Worm (Caenorhabditis elegans) whole organism, mixed stage, embryonic: ENCODE measurements around the gene grwd-1.
A peak's percentile ranks its signal among the peaks of the same experiment; 100 is the strongest.

Source experiments
- M03D4.4 ChIP-seq: sonication (generic microtip); optimal IDR thresholded peaks from 2 replicates; lab custom pipeline; 2017; ENCODE audit warnings: mild to moderate bottlenecking, missing genetic modification characterization, missing compliant biosample characterization
- bed-3 ChIP-seq: fragments of 200-800 bp; sonication (Bioruptor generic); optimal IDR thresholded peaks from 3 replicates; lab custom pipeline; 2018; ENCODE audit warnings: mild to moderate bottlenecking, missing genetic modification characterization, moderate library complexity, missing compliant biosample characterization
- blmp-1 ChIP-seq: fragments of 150-350 bp; optimal IDR thresholded peaks from 2 replicates; lab custom pipeline; 2014; ENCODE audit warnings: missing biosample characterization, missing genetic modification characterization
- ceh-43 ChIP-seq: fragments of 200-800 bp; sonication (Bioruptor generic); optimal IDR thresholded peaks from 2 replicates; lab custom pipeline; 2018; ENCODE audit warnings: mild to moderate bottlenecking, missing genetic modification characterization, moderate library complexity, missing compliant biosample characterization
- ceh-83 ChIP-seq: fragments of 200-800 bp; sonication (Bioruptor generic); optimal IDR thresholded peaks from 2 replicates; lab custom pipeline; 2018; ENCODE audit warnings: mild to moderate bottlenecking, missing genetic modification characterization, missing compliant biosample characterization
- ces-1 ChIP-seq: fragments of 150-350 bp; optimal IDR thresholded peaks from 2 replicates; lab custom pipeline; 2014; ENCODE audit warnings: missing biosample characterization, missing genetic modification reagents, missing genetic modification characterization
- drap-1 ChIP-seq: fragments of 200-800 bp; sonication (Bioruptor generic); optimal IDR thresholded peaks from 3 replicates; lab custom pipeline; 2018; ENCODE audit warnings: mild to moderate bottlenecking, missing genetic modification characterization, missing compliant biosample characterization
- elt-1 ChIP-seq: sonication (generic microtip); optimal IDR thresholded peaks from 2 replicates; lab custom pipeline; 2017; ENCODE audit warnings: missing genetic modification characterization, mild to moderate bottlenecking, missing compliant biosample characterization, antibody characterized with exemption, moderate library complexity, borderline replicate concordance; ENCODE audit not compliant: insufficient read depth
- elt-3 ChIP-seq: fragments of 150-350 bp; optimal IDR thresholded peaks from 2 replicates; lab custom pipeline; 2014; ENCODE audit warnings: missing biosample characterization, missing genetic modification characterization
- ham-2 ChIP-seq: fragments of 200-800 bp; sonication (Bioruptor generic); optimal IDR thresholded peaks from 2 replicates; lab custom pipeline; 2018; ENCODE audit warnings: mild to moderate bottlenecking, missing genetic modification characterization, missing compliant biosample characterization
- hlh-1 ChIP-seq: fragments of 150-350 bp; optimal IDR thresholded peaks from 2 replicates; lab custom pipeline; 2014; ENCODE audit warnings: missing biosample characterization, missing genetic modification reagents, missing genetic modification characterization
- lin-13 ChIP-seq: fragments of 150-350 bp; optimal IDR thresholded peaks from 2 replicates; lab custom pipeline; 2014; ENCODE audit warnings: missing biosample characterization, missing genetic modification characterization
- lin-32 ChIP-seq: fragments of 200-800 bp; sonication (Bioruptor generic); optimal IDR thresholded peaks from 2 replicates; lab custom pipeline; 2018; ENCODE audit warnings: mild to moderate bottlenecking, missing genetic modification characterization, missing compliant biosample characterization
- lsy-2 ChIP-seq: fragments of 150-350 bp; optimal IDR thresholded peaks from 2 replicates; lab custom pipeline; 2014; ENCODE audit warnings: missing biosample characterization, missing genetic modification characterization
- mab-5 ChIP-seq: fragments of 150-350 bp; optimal IDR thresholded peaks from 2 replicates; lab custom pipeline; 2014; ENCODE audit warnings: missing biosample characterization, missing genetic modification characterization
- mep-1 ChIP-seq: fragments of 150-350 bp; optimal IDR thresholded peaks from 2 replicates; lab custom pipeline; 2017; ENCODE audit warnings: missing biosample characterization, missing genetic modification reagents, missing genetic modification characterization, inconsistent platforms
- nhr-12 ChIP-seq: fragments of 150-350 bp; optimal IDR thresholded peaks from 2 replicates; lab custom pipeline; 2014; ENCODE audit warnings: missing biosample characterization, missing genetic modification characterization
- nhr-2 ChIP-seq: fragments of 150-350 bp; optimal IDR thresholded peaks from 2 replicates; lab custom pipeline; 2014; ENCODE audit warnings: missing biosample characterization, missing genetic modification characterization
- nhr-237 ChIP-seq: fragments of 150-350 bp; optimal IDR thresholded peaks from 2 replicates; lab custom pipeline; 2014; ENCODE audit warnings: missing biosample characterization, missing genetic modification characterization
- nhr-28 ChIP-seq: fragments of 150-350 bp; optimal IDR thresholded peaks from 2 replicates; lab custom pipeline; 2014; ENCODE audit warnings: missing biosample characterization, missing genetic modification characterization
- nhr-76 ChIP-seq: sonication (generic microtip); optimal IDR thresholded peaks from 2 replicates; lab custom pipeline; 2017; ENCODE audit warnings: missing biosample characterization, missing genetic modification characterization
- pha-4 ChIP-seq: fragments of 150-350 bp; optimal IDR thresholded peaks from 2 replicates; lab custom pipeline; 2018; ENCODE audit warnings: missing biosample characterization, missing genetic modification reagents, missing genetic modification characterization
- sem-2 ChIP-seq: fragments of 200-800 bp; sonication (Bioruptor generic); optimal IDR thresholded peaks from 2 replicates; lab custom pipeline; 2018; ENCODE audit warnings: mild to moderate bottlenecking, missing genetic modification characterization, missing compliant biosample characterization
- sptf-1 ChIP-seq: sonication (generic microtip); optimal IDR thresholded peaks from 2 replicates; lab custom pipeline; 2017; ENCODE audit warnings: mild to moderate bottlenecking, missing genetic modification characterization, moderate library complexity, missing compliant biosample characterization
- tbx-8 ChIP-seq: fragments of 200-800 bp; sonication (Bioruptor generic); optimal IDR thresholded peaks from 2 replicates; lab custom pipeline; 2018; ENCODE audit warnings: mild to moderate bottlenecking, missing genetic modification characterization, moderate library complexity, missing compliant biosample characterization
- unc-120 ChIP-seq: sonication (generic microtip); optimal IDR thresholded peaks from 2 replicates; lab custom pipeline; 2017; ENCODE audit warnings: missing genetic modification characterization, missing compliant biosample characterization; ENCODE audit not compliant: poor library complexity, severe bottlenecking
- unc-39 ChIP-seq: fragments of 150-350 bp; optimal IDR thresholded peaks from 2 replicates; lab custom pipeline; 2014; ENCODE audit warnings: missing biosample characterization, missing genetic modification characterization
- unc-62 ChIP-seq: fragments of 150-350 bp; optimal IDR thresholded peaks from 2 replicates; lab custom pipeline; 2014; ENCODE audit warnings: missing biosample characterization, missing genetic modification reagents, missing genetic modification characterization
- zip-8 ChIP-seq: fragments of 150-350 bp; optimal IDR thresholded peaks from 2 replicates; lab custom pipeline; 2014; ENCODE audit warnings: missing biosample characterization, missing genetic modification characterization
- ztf-11 ChIP-seq: fragments of 150-350 bp; optimal IDR thresholded peaks from 2 replicates; lab custom pipeline; 2014; ENCODE audit warnings: missing biosample characterization, missing genetic modification characterization

Gene grwd-1

DNA sequence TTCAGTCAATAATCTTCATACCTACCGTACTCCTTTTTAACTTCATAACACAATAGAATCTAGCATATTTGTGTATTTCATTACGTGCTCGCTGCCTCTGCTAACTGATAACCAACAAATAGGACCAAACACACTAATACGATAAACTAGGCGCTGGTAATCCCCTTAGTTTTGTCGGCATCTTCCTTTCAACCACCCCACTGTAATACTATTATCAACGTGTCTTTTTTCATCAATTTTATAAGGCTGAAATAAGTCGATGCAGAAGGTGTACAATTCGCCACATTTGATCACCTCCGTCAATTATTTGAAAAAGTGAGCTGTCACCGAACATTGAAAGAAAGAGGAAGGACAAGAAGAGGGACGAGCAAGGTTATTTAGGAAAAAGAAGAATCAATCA is 5.8 kb upstream of the grwd-1 start:
- TF ChIP-seq pha-4 (tag; lab: Kevin White, UChicago), result no peak
- TF ChIP-seq ham-2 (GFP tag; lab: Kevin White, UChicago), result no peak
- no peak for TF ChIP-seq blmp-1 (tag; lab: Kevin White, UChicago)
- TF ChIP-seq sem-2, result no peak
- TF ChIP-seq hlh-1 (tag; lab: Kevin White, UChicago), result no peak
- TF ChIP-seq nhr-76, result no peak
- TF ChIP-seq unc-62, result no peak
- no peak for TF ChIP-seq unc-39
- no peak for TF ChIP-seq drap-1 (GFP tag; lab: Kevin White, UChicago)
- TF ChIP-seq nhr-2 (tag; lab: Kevin White, UChicago), result no peak
- no peak for TF ChIP-seq mab-5 (tag; lab: Kevin White, UChicago)
- TF ChIP-seq lin-32 (GFP tag; lab: Kevin White, UChicago), result no peak
- no peak for TF ChIP-seq sptf-1 (tag; lab: Kevin White, UChicago)
- TF ChIP-seq mep-1 (tag; lab: Kevin White, UChicago), result no peak
- TF ChIP-seq elt-3, result no peak
- no peak for TF ChIP-seq ceh-43 (GFP tag; lab: Kevin White, UChicago)
- TF ChIP-seq nhr-12 (tag; lab: Kevin White, UChicago), result no peak
- TF ChIP-seq, all 35 proteins: peak for 0

DNA sequence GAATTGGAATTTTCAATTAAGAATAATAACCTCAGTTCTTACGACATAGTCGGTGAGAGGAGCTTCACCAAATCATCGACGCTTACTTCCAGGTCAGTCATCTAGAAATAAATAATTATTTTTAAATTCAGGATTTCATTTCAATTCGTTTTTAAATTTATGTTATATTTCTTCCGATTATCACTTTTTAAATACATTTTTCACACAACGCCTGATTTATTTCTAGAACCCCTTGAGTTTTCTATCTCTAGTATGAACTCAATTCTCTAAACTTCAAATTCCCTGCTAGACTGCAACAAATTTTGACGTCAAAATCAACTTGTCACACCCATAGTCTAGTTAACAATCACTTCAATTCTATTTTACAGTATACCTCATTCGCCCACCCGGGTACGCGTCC is 3.8 kb upstream of the grwd-1 start, which contains the start of gene Y54H5A.2:
Gene Y54H5A.2, minus strand, starts transcription at position 101 of the 400 bp plus-strand sequence.
- TF ChIP-seq sptf-1 (tag; lab: Kevin White, UChicago) (no peak), mab-5 (tag; lab: Kevin White, UChicago) (no peak), nhr-28 (tag; lab: Kevin White, UChicago) (no peak), elt-1 (tag; lab: Kevin White, UChicago) (no peak), blmp-1 (tag; lab: Kevin White, UChicago) (no peak), elt-3 (no peak), lin-13 (tag; lab: Kevin White, UChicago) (no peak), sem-2 (no peak), bed-3 (GFP tag; lab: Kevin White, UChicago) (no peak), ztf-11 (tag; lab: Kevin White, UChicago) (no peak), nhr-76 (no peak), nhr-237 (tag; lab: Kevin White, UChicago) (no peak), ceh-83 (GFP tag; lab: Kevin White, UChicago) (no peak), hlh-1 (tag; lab: Kevin White, UChicago) (no peak), ceh-43 (GFP tag; lab: Kevin White, UChicago) (no peak), M03D4.4 (no peak), unc-120 (tag; lab: Kevin White, UChicago) (no peak), nhr-12 (tag; lab: Kevin White, UChicago) (no peak), tbx-8 (GFP tag; lab: Kevin White, UChicago) (no peak)

DNA sequence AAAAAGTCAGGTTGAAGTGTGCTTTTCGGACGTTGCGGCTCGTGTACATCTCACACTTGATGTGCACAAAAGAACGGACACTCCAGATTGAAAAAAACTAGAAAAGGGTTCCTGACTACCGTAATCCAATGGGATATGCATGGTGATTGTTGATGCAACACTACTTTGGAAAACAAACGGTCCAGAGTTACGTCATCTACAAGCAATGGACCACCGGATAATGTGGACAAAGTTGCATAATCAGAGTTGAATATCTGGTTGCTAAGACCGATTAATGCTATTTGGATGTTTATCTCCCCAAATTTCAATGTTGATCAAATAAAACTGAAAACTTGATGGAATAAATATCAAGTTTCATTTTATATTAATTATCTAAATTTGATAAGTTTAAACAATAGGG is 3.3 kb upstream of the grwd-1 start:
- TF ChIP-seq nhr-2 (tag; lab: Kevin White, UChicago), result peak; percentile 83
- TF ChIP-seq zip-8 (tag; lab: Kevin White, UChicago), result peak; percentile 85
- TF ChIP-seq lsy-2 (tag; lab: Kevin White, UChicago), result peak; percentile 28
- no peak for TF ChIP-seq blmp-1 (tag; lab: Kevin White, UChicago)

DNA sequence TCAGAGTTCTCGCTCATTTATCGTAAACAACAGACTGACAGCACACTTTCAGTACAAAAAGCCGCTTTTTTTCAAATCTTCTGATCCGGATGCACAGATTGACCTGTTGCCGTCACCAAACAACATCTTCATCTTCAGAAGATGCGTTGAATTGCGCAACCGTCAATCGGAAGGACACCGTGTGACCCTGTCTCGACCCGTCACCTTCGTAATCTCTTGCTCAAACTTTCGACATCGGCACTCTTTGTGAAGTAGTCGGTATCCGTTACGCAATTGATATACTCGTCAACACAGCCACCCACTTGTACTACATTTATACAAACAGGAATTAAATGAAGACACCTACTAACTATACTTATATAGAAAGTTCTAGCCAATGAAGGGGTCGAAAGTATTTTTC is 2.3 kb upstream of the grwd-1 start:
- peak; percentile 15 for TF ChIP-seq unc-62
- TF ChIP-seq zip-8 (tag; lab: Kevin White, UChicago), result peak; percentile 71
- peak; percentile 89 for TF ChIP-seq nhr-2 (tag; lab: Kevin White, UChicago)
- no peak for TF ChIP-seq sem-2

DNA sequence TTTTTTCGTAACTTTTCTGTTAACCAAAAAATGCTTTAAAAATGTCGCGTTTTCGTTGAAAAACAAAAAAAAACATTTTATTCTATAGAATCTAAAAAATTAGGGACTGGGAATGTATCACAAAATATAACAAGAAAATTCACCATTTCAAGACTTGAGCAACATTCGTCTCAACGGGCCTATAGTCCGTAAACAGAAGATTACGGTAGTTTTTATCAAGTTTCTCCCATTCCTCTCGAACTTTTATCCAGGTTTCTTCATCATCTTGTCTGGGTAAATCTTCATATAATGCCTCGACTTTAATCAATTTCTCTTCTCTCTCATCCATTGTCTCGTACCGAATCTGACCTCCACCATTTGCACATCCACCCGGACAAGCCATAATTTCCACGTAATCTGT is 2.1 kb downstream of the grwd-1 start:
- no peak for TF ChIP-seq drap-1 (GFP tag; lab: Kevin White, UChicago)

DNA sequence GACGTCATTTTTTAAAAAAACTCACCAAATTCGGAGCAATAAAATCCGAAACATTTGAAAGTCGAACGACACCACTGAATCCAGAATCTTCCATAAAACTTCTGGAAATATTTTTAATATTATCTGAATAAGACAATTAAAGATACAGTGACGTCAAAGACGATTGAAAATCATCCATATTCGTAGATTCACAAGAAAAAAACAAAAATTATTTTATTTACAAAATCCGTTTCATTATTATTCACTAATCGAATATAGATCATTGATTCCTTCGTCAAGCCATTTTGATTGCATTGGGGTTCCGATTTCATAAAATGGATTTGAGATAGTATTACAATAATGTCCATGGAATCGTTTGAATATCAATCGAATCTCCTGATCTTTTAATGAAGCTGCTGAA is 5.4 kb downstream of the grwd-1 start, which contains the start of gene oxy-4:
Gene oxy-4, minus strand, starts transcription at position 101 of the 400 bp plus-strand sequence.
- TF ChIP-seq sptf-1 (tag; lab: Kevin White, UChicago) (no peak), ces-1 (GFP tag; lab: Kevin White, UChicago) (no peak)
